Worm (Caenorhabditis elegans) whole organism, late embryonic: ENCODE measurements around the gene K11E4.6.

Experiments
- C08G9.2 ChIP-seq: sonication (generic microtip); optimal IDR thresholded peaks from 2 replicates; lab custom pipeline; 2016; ENCODE audit warnings: mild to moderate bottlenecking, missing genetic modification characterization, moderate library complexity, missing compliant biosample characterization
- C38D4.7 ChIP-seq: fragments of 200-800 bp; sonication (Bioruptor generic); optimal IDR thresholded peaks from 2 replicates; lab custom pipeline; 2018; ENCODE audit warnings: mild to moderate bottlenecking, missing genetic modification characterization, moderate library complexity, missing compliant biosample characterization
- F13H6.1 ChIP-seq: sonication (generic microtip); optimal IDR thresholded peaks from 2 replicates; lab custom pipeline; 2016; ENCODE audit warnings: missing genetic modification characterization, missing compliant biosample characterization
- K09A11.1 ChIP-seq: sonication (generic microtip); optimal IDR thresholded peaks from 2 replicates; lab custom pipeline; 2017; ENCODE audit warnings: antibody characterized with exemption, mild to moderate bottlenecking, missing genetic modification characterization, missing compliant biosample characterization; ENCODE audit not compliant: insufficient read depth
- Y22D7AL.16 ChIP-seq: sonication (generic microtip); optimal IDR thresholded peaks from 2 replicates; lab custom pipeline; 2016; ENCODE audit warnings: missing genetic modification characterization, missing compliant biosample characterization
- ahr-1 ChIP-seq: sonication (generic microtip); optimal IDR thresholded peaks from 2 replicates; lab custom pipeline; 2016; ENCODE audit warnings: missing genetic modification characterization, missing compliant biosample characterization
- ama-1 ChIP-seq: fragments of 150-350 bp; optimal IDR thresholded peaks from 2 replicates; lab custom pipeline; 2014
- ceh-18 ChIP-seq: sonication (generic microtip); optimal IDR thresholded peaks from 2 replicates; lab custom pipeline; 2016; ENCODE audit warnings: missing genetic modification characterization, missing compliant biosample characterization
- ceh-22 ChIP-seq: sonication (generic microtip); optimal IDR thresholded peaks from 2 replicates; lab custom pipeline; 2017; ENCODE audit warnings: missing biosample characterization, missing genetic modification characterization
- ceh-31 ChIP-seq: sonication (generic microtip); optimal IDR thresholded peaks from 2 replicates; lab custom pipeline; 2016; ENCODE audit warnings: missing genetic modification characterization, missing compliant biosample characterization
- ceh-34 ChIP-seq: sonication (generic microtip); optimal IDR thresholded peaks from 2 replicates; lab custom pipeline; 2016; ENCODE audit warnings: mild to moderate bottlenecking, missing genetic modification characterization, missing compliant biosample characterization
- ceh-45 ChIP-seq: fragments of 200-800 bp; sonication (Bioruptor generic); IDR thresholded peaks from 2 replicates; pipeline ENCODE4 v1.3.6; 2022; ENCODE audit warnings: missing genetic modification reagents, missing genetic modification characterization, missing compliant biosample characterization
- ceh-48 ChIP-seq: sonication (generic microtip); optimal IDR thresholded peaks from 2 replicates; lab custom pipeline; 2016; ENCODE audit warnings: missing genetic modification characterization, inconsistent platforms, missing compliant biosample characterization
- ceh-6 ChIP-seq: fragments of 200-800 bp; sonication (Bioruptor generic); optimal IDR thresholded peaks from 2 replicates; lab custom pipeline; 2018; ENCODE audit warnings: mild to moderate bottlenecking, missing genetic modification characterization, missing compliant biosample characterization
- che-1 ChIP-seq: sonication (generic microtip); optimal IDR thresholded peaks from 2 replicates; lab custom pipeline; 2016; ENCODE audit warnings: mild to moderate bottlenecking, missing genetic modification characterization, missing compliant biosample characterization
- dmd-4 ChIP-seq: sonication (generic microtip); optimal IDR thresholded peaks from 2 replicates; lab custom pipeline; 2016; ENCODE audit warnings: borderline replicate concordance, missing genetic modification characterization, missing compliant biosample characterization
- elt-2 ChIP-seq: sonication (generic microtip); optimal IDR thresholded peaks from 2 replicates; lab custom pipeline; 2016; ENCODE audit warnings: missing genetic modification reagents, missing genetic modification characterization, missing compliant biosample characterization
- elt-4 ChIP-seq: sonication (generic microtip); optimal IDR thresholded peaks from 2 replicates; lab custom pipeline; 2016; ENCODE audit warnings: missing genetic modification characterization, missing compliant biosample characterization
- ets-4 ChIP-seq: sonication (generic microtip); optimal IDR thresholded peaks from 2 replicates; lab custom pipeline; 2016; ENCODE audit warnings: missing genetic modification characterization, missing compliant biosample characterization
- fkh-10 ChIP-seq: fragments of 150-350 bp; optimal IDR thresholded peaks from 2 replicates; lab custom pipeline; 2014; ENCODE audit warnings: missing biosample characterization, missing genetic modification reagents, missing genetic modification characterization
- fkh-6 ChIP-seq: sonication (generic microtip); optimal IDR thresholded peaks from 2 replicates; lab custom pipeline; 2016; ENCODE audit warnings: missing genetic modification characterization, missing compliant biosample characterization
- gmeb-2 ChIP-seq: sonication (generic microtip); optimal IDR thresholded peaks from 2 replicates; lab custom pipeline; 2016; ENCODE audit warnings: missing genetic modification characterization, inconsistent platforms, missing compliant biosample characterization
- hlh-13 ChIP-seq: fragments of 200-800 bp; sonication (Bioruptor generic); optimal IDR thresholded peaks from 2 replicates; lab custom pipeline; 2018; ENCODE audit warnings: mild to moderate bottlenecking, missing genetic modification characterization, missing compliant biosample characterization
- hlh-15 ChIP-seq: sonication (generic microtip); optimal IDR thresholded peaks from 2 replicates; lab custom pipeline; 2016; ENCODE audit warnings: missing genetic modification characterization, missing compliant biosample characterization
- hlh-8 ChIP-seq: sonication (generic microtip); optimal IDR thresholded peaks from 2 replicates; lab custom pipeline; 2016; ENCODE audit warnings: missing genotype, missing genetic modification characterization, missing compliant biosample characterization
- lim-6 ChIP-seq: sonication (generic microtip); optimal IDR thresholded peaks from 2 replicates; lab custom pipeline; 2016; ENCODE audit warnings: missing genetic modification characterization, missing compliant biosample characterization
- mec-3 ChIP-seq: sonication (generic microtip); optimal IDR thresholded peaks from 2 replicates; lab custom pipeline; 2016; ENCODE audit warnings: borderline replicate concordance, missing genetic modification characterization, missing compliant biosample characterization
- nfya-1 ChIP-seq: sonication (generic microtip); optimal IDR thresholded peaks from 2 replicates; lab custom pipeline; 2017; ENCODE audit warnings: missing genetic modification characterization, mild to moderate bottlenecking, missing compliant biosample characterization, antibody characterized with exemption, moderate library complexity
- nhr-232 ChIP-seq: sonication (generic microtip); optimal IDR thresholded peaks from 2 replicates; lab custom pipeline; 2016; ENCODE audit warnings: missing genetic modification characterization, missing compliant biosample characterization
- npax-4 ChIP-seq: sonication (generic microtip); optimal IDR thresholded peaks from 2 replicates; lab custom pipeline; 2016; ENCODE audit warnings: missing genetic modification characterization, missing compliant biosample characterization
- pax-1 ChIP-seq: fragments of 150-350 bp; optimal IDR thresholded peaks from 2 replicates; lab custom pipeline; 2014; ENCODE audit warnings: missing biosample characterization, missing genetic modification characterization
- pqm-1 ChIP-seq: sonication (generic microtip); optimal IDR thresholded peaks from 2 replicates; lab custom pipeline; 2016; ENCODE audit warnings: missing genetic modification characterization, missing compliant biosample characterization
- pros-1 ChIP-seq: fragments of 150-350 bp; optimal IDR thresholded peaks from 2 replicates; lab custom pipeline; 2014; ENCODE audit warnings: missing biosample characterization, missing genetic modification reagents, missing genetic modification characterization
- sdc-2 ChIP-seq: sonication (generic microtip); optimal IDR thresholded peaks from 2 replicates; lab custom pipeline; 2016; ENCODE audit warnings: missing genotype, missing genetic modification characterization, missing compliant biosample characterization
- sox-4 ChIP-seq: sonication (generic microtip); optimal IDR thresholded peaks from 2 replicates; lab custom pipeline; 2017; ENCODE audit warnings: mild to moderate bottlenecking, missing genetic modification characterization, inconsistent platforms, missing compliant biosample characterization
- tbx-2 ChIP-seq: sonication (generic microtip); optimal IDR thresholded peaks from 2 replicates; lab custom pipeline; 2016; ENCODE audit warnings: missing genetic modification characterization, missing compliant biosample characterization
- unc-42 ChIP-seq: sonication (generic microtip); optimal IDR thresholded peaks from 2 replicates; lab custom pipeline; 2016; ENCODE audit warnings: missing genotype, missing genetic modification characterization, missing compliant biosample characterization
- unc-86 ChIP-seq: sonication (generic microtip); optimal IDR thresholded peaks from 2 replicates; lab custom pipeline; 2016; ENCODE audit warnings: missing genetic modification characterization, missing compliant biosample characterization

Gene K11E4.6

ce11 chrX:13722821-13723220 is 1.6 kb upstream of the K11E4.6 start, which contains the start of gene poml-1:
Gene poml-1, minus strand, starts transcription at chrX:13722921.
- TF ChIP-seq pqm-1 (tag; lab: Kevin White, UChicago) (no peak), che-1 (tag; lab: Kevin White, UChicago) (no peak), hlh-13 (GFP tag; lab: Kevin White, UChicago) (no peak), elt-2 (tag; lab: Kevin White, UChicago) (no peak)

- TF ChIP-seq mec-3 (tag; lab: Kevin White, UChicago) (no peak), fkh-10 (GFP tag; lab: Kevin White, UChicago) (no peak), pax-1 (no peak), C38D4.7 (no peak)
- TF ChIP-seq, all 69 proteins: peak for 0
These were observed 1.8 kb downstream of the K11E4.6 start for ce11 chrX:13726285-13726684.

ce11 chrX:13726874-13727343 is 2.4 kb downstream of the K11E4.6 start, which contains the start of gene pix-1:
Gene pix-1, plus strand, starts transcription at chrX:13727293.
- TF ChIP-seq unc-86 (tag; lab: Kevin White, UChicago) (no peak), ceh-48 (tag; lab: Kevin White, UChicago) (peak; percentile 14), C08G9.2 (no peak), Y22D7AL.16 (tag; lab: Kevin White, UChicago) (no peak), sdc-2 (tag; lab: Kevin White, UChicago) (peak; percentile 66), ceh-31 (tag; lab: Kevin White, UChicago) (peak; percentile 32), hlh-8 (tag; lab: Kevin White, UChicago) (peak; percentile 76), ceh-18 (tag; lab: Kevin White, UChicago) (peak; percentile 10), ceh-34 (tag; lab: Kevin White, UChicago) (peak; percentile 0), tbx-2 (peak; percentile 9), ceh-45 (GFP tag; lab: Robert Waterston, UW) (no peak), nfya-1 (tag; lab: Kevin White, UChicago) (peak; percentile 46), hlh-15 (tag; lab: Kevin White, UChicago) (no peak)

- TF ChIP-seq ceh-48 (tag; lab: Kevin White, UChicago) (no peak), ceh-31 (tag; lab: Kevin White, UChicago) (no peak), fkh-10 (GFP tag; lab: Kevin White, UChicago) (no peak), pros-1 (tag; lab: Kevin White, UChicago) (no peak), unc-42 (tag; lab: Kevin White, UChicago) (no peak), elt-4 (tag; lab: Kevin White, UChicago) (no peak), C08G9.2 (no peak), ceh-34 (tag; lab: Kevin White, UChicago) (no peak)
These were observed 4.5 kb downstream of the K11E4.6 start for ce11 chrX:13728991-13729390.

ce11 chrX:13729724-13730123 is 5.3 kb downstream of the K11E4.6 start:
- TF ChIP-seq nhr-232 (tag; lab: Kevin White, UChicago) (no peak), hlh-13 (GFP tag; lab: Kevin White, UChicago) (no peak), ceh-22 (tag; lab: Kevin White, UChicago) (no peak)

ce11 chrX:13730209-13730975 is 5.9 kb downstream of the K11E4.6 start:
- TF ChIP-seq ceh-18 (tag; lab: Kevin White, UChicago) (peak; percentile 60), elt-2 (tag; lab: Kevin White, UChicago) (no peak), fkh-6 (tag; lab: Kevin White, UChicago) (no peak), fkh-10 (GFP tag; lab: Kevin White, UChicago) (no peak), che-1 (tag; lab: Kevin White, UChicago) (peak; percentile 46), sox-4 (tag; lab: Kevin White, UChicago) (peak; percentile 42), elt-4 (tag; lab: Kevin White, UChicago) (no peak), gmeb-2 (tag; lab: Kevin White, UChicago) (peak; percentile 17), F13H6.1 (tag; lab: Kevin White, UChicago) (no peak), ceh-6 (GFP tag; lab: Kevin White, UChicago) (no peak), pax-1 (no peak), ets-4 (tag; lab: Kevin White, UChicago) (no peak), K09A11.1 (tag; lab: Kevin White, UChicago) (no peak), npax-4 (tag; lab: Kevin White, UChicago) (no peak), nfya-1 (tag; lab: Kevin White, UChicago) (no peak), ama-1 (lab: Kevin White, UChicago) (no peak), dmd-4 (tag; lab: Kevin White, UChicago) (peak; percentile 19), ahr-1 (no peak), C08G9.2 (no peak), hlh-15 (tag; lab: Kevin White, UChicago) (no peak), lim-6 (tag; lab: Kevin White, UChicago) (no peak), tbx-2 (no peak), hlh-13 (GFP tag; lab: Kevin White, UChicago) (no peak)
